Fruit fly (Drosophila melanogaster) whole organism, wandering third instar larva: ENCODE data around the gene CG15734.

ENCODE experiments used
- Vsx2 ChIP-seq: fragments of 200-300, 225-300 bp; sonication (Bioruptor generic); optimal IDR thresholded peaks from 2 replicates; lab custom pipeline; 2018; ENCODE audit warnings: missing biosample characterization, missing genetic modification characterization; ENCODE audit not compliant: partially characterized antibody
- jim ChIP-seq: fragments of 175-275, 200-325 bp; sonication (Bioruptor generic); optimal IDR thresholded peaks from 2 replicates; lab custom pipeline; 2016; ENCODE audit warnings: missing biosample characterization, mild to moderate bottlenecking, missing genetic modification characterization

- no peak for TF ChIP-seq jim (GFP tag; lab: Kevin White, UChicago)
- no peak for TF ChIP-seq Vsx2 (GFP tag; lab: Kevin White, UChicago)
Observed at dm6 chrX:12059495-12059894, 27.3 kb downstream of the CG15734 start, which contains the start of gene Muc11A.
